Worm (Caenorhabditis elegans) whole organism, early embryonic: ENCODE measurements around the gene fpn-1.2.

Experiments
- B0310.2 ChIP-seq: sonication (generic microtip); optimal IDR thresholded peaks from 2 replicates; lab custom pipeline; 2016; ENCODE audit warnings: mild to moderate bottlenecking, missing genetic modification characterization, missing compliant biosample characterization
- F13C5.2 ChIP-seq: sonication (generic microtip); optimal IDR thresholded peaks from 2 replicates; lab custom pipeline; 2017; ENCODE audit warnings: mild to moderate bottlenecking, missing genetic modification characterization, inconsistent platforms, missing compliant biosample characterization
- aly-1 ChIP-seq: sonication (generic microtip); optimal IDR thresholded peaks from 2 replicates; lab custom pipeline; 2016; ENCODE audit warnings: missing genetic modification characterization, missing compliant biosample characterization
- ama-1 ChIP-seq: fragments of 150-350 bp; optimal IDR thresholded peaks from 2 replicates; lab custom pipeline; 2014
- ets-7 ChIP-seq: sonication (generic microtip); optimal IDR thresholded peaks from 2 replicates; lab custom pipeline; 2016; ENCODE audit warnings: missing genotype, missing genetic modification characterization, missing compliant biosample characterization
- flt-1 ChIP-seq: fragments of 200-800 bp; sonication (Bioruptor generic); IDR thresholded peaks from 2 replicates; pipeline ENCODE4 v1.3.6; 2022; ENCODE audit warnings: missing genetic modification characterization, missing compliant biosample characterization
- hmbx-1 ChIP-seq: sonication (generic microtip); optimal IDR thresholded peaks from 2 replicates; lab custom pipeline; 2016; ENCODE audit warnings: mild to moderate bottlenecking, missing genetic modification characterization, missing compliant biosample characterization
- pes-1 ChIP-seq: fragments of 200-800 bp; sonication (Bioruptor generic); IDR thresholded peaks from 2 replicates; pipeline ENCODE4 v1.3.6; 2022; ENCODE audit warnings: missing genetic modification reagents, missing genetic modification characterization, missing compliant biosample characterization
- scrt-1 ChIP-seq: fragments of 200-800 bp; sonication (Bioruptor generic); IDR thresholded peaks from 2 replicates; pipeline ENCODE4 v1.3.6; 2022; ENCODE audit warnings: missing genetic modification characterization, missing compliant biosample characterization
- sea-1 ChIP-seq: fragments of 200-800 bp; sonication (Bioruptor generic); conservative IDR thresholded peaks from 2 replicates; pipeline ENCODE4 v1.3.6; 2022; ENCODE audit warnings: missing genetic modification characterization, missing compliant biosample characterization
- tbx-11 ChIP-seq: fragments of 200-800 bp; sonication (Bioruptor generic); IDR thresholded peaks from 2 replicates; pipeline ENCODE4 v1.3.6; 2022; ENCODE audit warnings: missing genetic modification characterization, missing compliant biosample characterization
- tra-4 ChIP-seq: sonication (generic microtip); optimal IDR thresholded peaks from 2 replicates; lab custom pipeline; 2017; ENCODE audit warnings: missing genetic modification characterization, missing compliant biosample characterization

DNA sequence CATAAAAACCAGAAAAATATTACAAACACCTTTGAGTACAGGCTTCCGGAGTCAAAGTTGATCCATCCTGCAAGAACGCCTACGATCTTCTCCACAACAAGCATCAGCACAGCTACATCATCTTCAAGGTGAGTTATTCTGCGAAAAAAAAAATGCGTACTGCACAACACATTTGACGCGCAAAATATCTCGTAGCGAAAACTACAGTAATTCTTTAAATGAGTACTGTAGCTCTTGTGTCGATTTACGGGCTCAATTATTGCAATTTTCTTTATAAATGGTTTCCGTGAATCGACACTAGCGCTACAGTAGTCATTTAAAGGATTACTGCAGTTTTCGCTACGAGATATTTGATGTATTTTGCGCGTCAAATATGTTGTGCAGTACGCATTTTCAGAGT, 12.3 kb upstream of the fpn-1.2 start:
- no peak for TF ChIP-seq F13C5.2 (tag; lab: Kevin White, UChicago)
- TF ChIP-seq ama-1 (lab: Kevin White, UChicago) = no peak
- no peak for TF ChIP-seq pes-1 (GFP tag; lab: Robert Waterston, UW)
- TF ChIP-seq sea-1 (GFP tag; lab: Robert Waterston, UW) = no peak
- TF ChIP-seq scrt-1 = no peak
- TF ChIP-seq flt-1 (GFP tag; lab: Robert Waterston, UW) = no peak
- TF ChIP-seq tbx-11 = no peak
- no peak for TF ChIP-seq hmbx-1 (tag; lab: Kevin White, UChicago)
- TF ChIP-seq tra-4 (tag; lab: Kevin White, UChicago) = no peak
- no peak for TF ChIP-seq ets-7
- no peak for TF ChIP-seq aly-1 (tag; lab: Kevin White, UChicago)
- TF ChIP-seq B0310.2 (tag; lab: Kevin White, UChicago) = no peak
